Fruit fly (Drosophila melanogaster) whole organism, prepupa: Measurements from ENCODE around the gene corto.

ENCODE experiments used
- Blimp-1 ChIP-seq: fragments of 200-800 bp; sonication (Bioruptor generic); optimal IDR thresholded peaks from 3 replicates; lab custom pipeline; 2017; ENCODE audit warnings: missing biosample characterization, missing genetic modification characterization, mild to moderate bottlenecking, moderate library complexity, missing genetic modification reagents
- CG10631 ChIP-seq: fragments of 200-800 bp; sonication (Bioruptor generic); optimal IDR thresholded peaks from 2 replicates; lab custom pipeline; 2016; ENCODE audit warnings: missing biosample characterization, missing genetic modification characterization
- CG10669 ChIP-seq: fragments of 200-800 bp; sonication (Bioruptor generic); optimal IDR thresholded peaks from 3 replicates; lab custom pipeline; 2018; ENCODE audit warnings: missing biosample characterization, mild to moderate bottlenecking, missing genetic modification characterization, moderate library complexity
- CG11294 ChIP-seq: fragments of 200-800 bp; sonication (Bioruptor generic); IDR thresholded peaks from 2 replicates; pipeline ENCODE4 v1.3.6; 2022; ENCODE audit warnings: missing biosample characterization, missing genetic modification characterization
- CG11902 ChIP-seq: fragments of 200-800 bp; sonication (Bioruptor generic); optimal IDR thresholded peaks from 3 replicates; lab custom pipeline; 2016; ENCODE audit warnings: missing biosample characterization, missing genetic modification characterization
- CG15336 ChIP-seq: fragments of 200-800 bp; sonication (Bioruptor generic); IDR thresholded peaks from 2 replicates; pipeline ENCODE4 v1.3.6; 2022; ENCODE audit warnings: missing biosample characterization, missing genetic modification characterization
- CG16779 ChIP-seq: fragments of 200-800 bp; sonication (Bioruptor generic); optimal IDR thresholded peaks from 3 replicates; lab custom pipeline; 2017; ENCODE audit warnings: missing biosample characterization, mild to moderate bottlenecking, missing genetic modification characterization
- CG32006 ChIP-seq: fragments of 200-800 bp; sonication (Bioruptor generic); optimal IDR thresholded peaks from 3 replicates; lab custom pipeline; 2017; ENCODE audit warnings: missing biosample characterization, mild to moderate bottlenecking, missing genetic modification characterization
- CG34406 ChIP-seq: fragments of 200-800 bp; sonication (Bioruptor generic); optimal IDR thresholded peaks from 3 replicates; lab custom pipeline; 2016; ENCODE audit warnings: missing biosample characterization, missing genetic modification characterization
- CG3919 ChIP-seq: fragments of 200-800 bp; sonication (Bioruptor generic); optimal IDR thresholded peaks from 3 replicates; lab custom pipeline; 2016; ENCODE audit warnings: missing biosample characterization, missing genetic modification characterization
- CG4318 ChIP-seq: fragments of 200-800 bp; sonication (Bioruptor generic); optimal IDR thresholded peaks from 3 replicates; lab custom pipeline; 2017; ENCODE audit warnings: missing biosample characterization, mild to moderate bottlenecking, missing genetic modification characterization
- CG6163 ChIP-seq: fragments of 200-800 bp; sonication (Bioruptor generic); IDR thresholded peaks from 3 replicates; pipeline ENCODE4 v1.3.6; 2022; ENCODE audit warnings: missing biosample characterization, missing genetic modification characterization
- CG6276 ChIP-seq: fragments of 200-800 bp; sonication (Bioruptor generic); optimal IDR thresholded peaks from 2 replicates; lab custom pipeline; 2017; ENCODE audit warnings: missing biosample characterization, mild to moderate bottlenecking, missing genetic modification characterization
- CG6792 ChIP-seq: fragments of 200-800 bp; sonication (Bioruptor generic); optimal IDR thresholded peaks from 3 replicates; lab custom pipeline; 2016; ENCODE audit warnings: missing biosample characterization, missing genetic modification characterization
- CG6808 ChIP-seq: fragments of 200-800 bp; sonication (Bioruptor generic); optimal IDR thresholded peaks from 3 replicates; lab custom pipeline; 2017; ENCODE audit warnings: missing biosample characterization, missing genetic modification characterization, mild to moderate bottlenecking, moderate library complexity, missing genetic modification reagents
- CG6854 ChIP-seq: fragments of 200-800 bp; sonication (Bioruptor generic); optimal IDR thresholded peaks from 2 replicates; lab custom pipeline; 2017; ENCODE audit warnings: missing biosample characterization, mild to moderate bottlenecking, missing genetic modification characterization
- CG7368 ChIP-seq: fragments of 200-800 bp; sonication (Bioruptor generic); optimal IDR thresholded peaks from 3 replicates; lab custom pipeline; 2016; ENCODE audit warnings: missing biosample characterization, missing genetic modification characterization
- CG8119 ChIP-seq: fragments of 200-800 bp; sonication (Bioruptor generic); IDR thresholded peaks from 3 replicates; pipeline ENCODE4 v1.3.6; 2022; ENCODE audit warnings: missing biosample characterization, missing genetic modification characterization
- CG8319 ChIP-seq: fragments of 200-800 bp; sonication (Bioruptor generic); optimal IDR thresholded peaks from 3 replicates; lab custom pipeline; 2016; ENCODE audit warnings: missing biosample characterization, missing genetic modification characterization
- CG8632 ChIP-seq: fragments of 200-800 bp; sonication (Bioruptor generic); optimal IDR thresholded peaks from 3 replicates; lab custom pipeline; 2016; ENCODE audit warnings: missing biosample characterization, missing genetic modification characterization
- CG9139 ChIP-seq: fragments of 200-800 bp; sonication (Bioruptor generic); optimal IDR thresholded peaks from 3 replicates; lab custom pipeline; 2017; ENCODE audit warnings: missing biosample characterization, mild to moderate bottlenecking, missing genetic modification characterization
- Eip75B ChIP-seq: fragments of 200-800 bp; sonication (Bioruptor generic); optimal IDR thresholded peaks from 3 replicates; lab custom pipeline; 2016; ENCODE audit warnings: missing biosample characterization, missing genetic modification characterization
- Eip78C ChIP-seq: fragments of 200-800 bp; sonication (Bioruptor generic); peaks from one replicate; lab custom pipeline; 2016; ENCODE audit warnings: missing biosample characterization, missing genetic modification characterization
- Eip93F ChIP-seq: fragments of 200-800 bp; sonication (Bioruptor generic); optimal IDR thresholded peaks from 2 replicates; lab custom pipeline; 2016; ENCODE audit warnings: missing biosample characterization, mild to moderate bottlenecking, missing genetic modification characterization
- Ets21C ChIP-seq: fragments of 200-800 bp; sonication (Bioruptor generic); optimal IDR thresholded peaks from 3 replicates; lab custom pipeline; 2016; ENCODE audit warnings: missing biosample characterization, missing genetic modification characterization
- Ets96B ChIP-seq: fragments of 200-800 bp; optimal IDR thresholded peaks from 2 replicates; lab custom pipeline; 2019; ENCODE audit warnings: missing biosample characterization, mild to moderate bottlenecking, missing genetic modification characterization, moderate library complexity
- Gug ChIP-seq: fragments of 200-800 bp; sonication (Bioruptor generic); IDR thresholded peaks from 2 replicates; pipeline ENCODE4 v1.3.6; 2022; ENCODE audit warnings: missing biosample characterization, missing genetic modification characterization
- Hr38 ChIP-seq: sonication (Bioruptor generic); optimal IDR thresholded peaks from 2 replicates; lab custom pipeline; 2016; ENCODE audit warnings: missing biosample characterization, missing genetic modification characterization
- Hr39 ChIP-seq: fragments of 200-800 bp; sonication (Bioruptor generic); optimal IDR thresholded peaks from 2 replicates; lab custom pipeline; 2016; ENCODE audit warnings: missing biosample characterization, missing genetic modification characterization
- Hr4 ChIP-seq: fragments of 200-800 bp; sonication (Bioruptor generic); optimal IDR thresholded peaks from 3 replicates; lab custom pipeline; 2016; ENCODE audit warnings: missing biosample characterization, missing genetic modification characterization
- Lpt ChIP-seq: fragments of 200-800 bp; sonication (Bioruptor generic); optimal IDR thresholded peaks from 3 replicates; lab custom pipeline; 2016; ENCODE audit warnings: missing biosample characterization, missing genetic modification characterization
- Met ChIP-seq: fragments of 200-800 bp; sonication (Bioruptor generic); optimal IDR thresholded peaks from 3 replicates; lab custom pipeline; 2016; ENCODE audit warnings: missing biosample characterization, missing genetic modification characterization
- Smox ChIP-seq: fragments of 200-800 bp; sonication (Bioruptor generic); optimal IDR thresholded peaks from 3 replicates; lab custom pipeline; 2016; ENCODE audit warnings: missing biosample characterization, missing genetic modification characterization
- Sox102F ChIP-seq: fragments of 200-800 bp; sonication (Bioruptor generic); optimal IDR thresholded peaks from 2 replicates; lab custom pipeline; 2016; ENCODE audit warnings: missing biosample characterization, mild to moderate bottlenecking, missing genetic modification characterization
- Sox14 ChIP-seq: fragments of 200-800 bp; sonication (Bioruptor generic); optimal IDR thresholded peaks from 3 replicates; lab custom pipeline; 2016; ENCODE audit warnings: missing biosample characterization, missing genetic modification characterization
- Sox15 ChIP-seq: fragments of 200-800 bp; sonication (Bioruptor generic); optimal IDR thresholded peaks from 3 replicates; lab custom pipeline; 2016; ENCODE audit warnings: missing biosample characterization, missing genetic modification characterization
- achi ChIP-seq: fragments of 200-800 bp; sonication (Bioruptor generic); optimal IDR thresholded peaks from 3 replicates; lab custom pipeline; 2016; ENCODE audit warnings: missing biosample characterization, missing genetic modification characterization
- acj6 ChIP-seq: fragments of 200-800 bp; sonication (Bioruptor generic); optimal IDR thresholded peaks from 3 replicates; lab custom pipeline; 2016; ENCODE audit warnings: missing biosample characterization, missing genetic modification characterization
- dsx ChIP-seq: fragments of 200-800 bp; optimal IDR thresholded peaks from 3 replicates; lab custom pipeline; 2019; ENCODE audit warnings: missing biosample characterization, mild to moderate bottlenecking, missing genetic modification characterization, moderate library complexity; ENCODE audit not compliant: poor library complexity, severe bottlenecking
- esn ChIP-seq: fragments of 200-800 bp; sonication (Bioruptor generic); optimal IDR thresholded peaks from 2 replicates; lab custom pipeline; 2016; ENCODE audit warnings: missing biosample characterization, mild to moderate bottlenecking, missing genetic modification characterization, moderate library complexity
- fd59A ChIP-seq: fragments of 200-800 bp; sonication (Bioruptor generic); optimal IDR thresholded peaks from 2 replicates; lab custom pipeline; 2017; ENCODE audit warnings: missing biosample characterization, mild to moderate bottlenecking, missing genetic modification characterization, missing genetic modification reagents
- fd85E ChIP-seq: fragments of 200-800 bp; sonication (Bioruptor generic); optimal IDR thresholded peaks from 3 replicates; lab custom pipeline; 2016; ENCODE audit warnings: missing biosample characterization, missing genetic modification characterization
- fkh ChIP-seq: fragments of 200-800 bp; sonication (Bioruptor generic); optimal IDR thresholded peaks from 3 replicates; lab custom pipeline; 2017; ENCODE audit warnings: missing biosample characterization, mild to moderate bottlenecking, missing genetic modification characterization, moderate library complexity
- lz ChIP-seq: fragments of 200-800 bp; sonication (Bioruptor generic); optimal IDR thresholded peaks from 3 replicates; lab custom pipeline; 2016; ENCODE audit warnings: missing biosample characterization, missing genetic modification characterization
- net ChIP-seq: fragments of 200-800 bp; sonication (Bioruptor generic); optimal IDR thresholded peaks from 3 replicates; lab custom pipeline; 2016; ENCODE audit warnings: missing biosample characterization, missing genetic modification characterization
- pdm3 ChIP-seq: fragments of 200-800 bp; sonication (Bioruptor generic); optimal IDR thresholded peaks from 3 replicates; lab custom pipeline; 2016; ENCODE audit warnings: missing biosample characterization, missing genetic modification characterization
- salr ChIP-seq, 2 experiments: fragments of 200-800 bp; sonication (Bioruptor generic); optimal IDR thresholded peaks; 3 replicates each; lab custom pipeline; 2016 to 2018; ENCODE audit warnings: missing biosample characterization in 2 of 2, missing genetic modification characterization in 2 of 2, mild to moderate bottlenecking in 1 of 2
- spab ChIP-seq: fragments of 200-800 bp; sonication (Bioruptor generic); optimal IDR thresholded peaks from 2 replicates; lab custom pipeline; 2017; ENCODE audit warnings: missing biosample characterization, mild to moderate bottlenecking, missing genetic modification characterization, missing genetic modification reagents
- ss ChIP-seq, 2 experiments: fragments of 200-800 bp; sonication (Bioruptor generic); optimal IDR thresholded peaks; 2 replicates in 1 of 2; 3 replicates in 1 of 2; lab custom pipeline; 2017 to 2018; ENCODE audit warnings: mild to moderate bottlenecking in 2 of 2, missing biosample characterization in 2 of 2, missing genetic modification characterization in 2 of 2, moderate library complexity in 1 of 2
- svp ChIP-seq: fragments of 200-800 bp; sonication (Bioruptor generic); peaks from one replicate; lab custom pipeline; 2016; ENCODE audit warnings: missing biosample characterization, missing genetic modification characterization
- topi ChIP-seq: fragments of 200-800 bp; sonication (Bioruptor generic); optimal IDR thresholded peaks from 3 replicates; lab custom pipeline; 2016; ENCODE audit warnings: missing biosample characterization, missing genetic modification characterization

The corto gene

DNA sequence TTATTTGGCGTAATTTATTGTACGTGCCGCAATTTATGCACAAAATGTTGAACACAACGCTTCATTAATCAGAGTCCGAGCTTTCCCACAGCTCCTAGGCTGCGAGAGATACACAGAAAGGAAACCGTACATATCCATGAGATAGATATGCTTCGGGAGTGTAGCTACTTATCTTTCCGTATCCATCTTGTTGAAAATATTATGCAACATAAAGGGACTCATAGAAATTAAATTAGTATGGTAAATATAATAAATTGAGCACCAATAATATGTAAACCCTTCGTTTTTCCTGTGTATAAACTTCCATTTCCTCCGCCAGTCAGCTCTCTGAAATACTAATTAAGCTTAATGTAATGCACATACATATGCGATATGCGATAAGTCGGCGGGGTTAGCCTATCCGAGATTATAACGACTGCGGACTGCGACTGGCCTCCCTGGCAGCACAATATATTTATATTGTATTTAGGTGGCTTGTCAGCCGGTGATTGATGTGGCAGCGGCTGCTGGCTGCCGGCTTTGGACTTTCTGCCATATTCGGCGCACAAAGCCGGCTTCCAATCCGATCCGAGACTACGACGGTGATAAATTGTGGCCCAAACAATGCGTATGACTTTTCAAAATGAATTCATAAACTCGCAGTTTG lies 56.0 kb downstream of the corto start:
- TF ChIP-seq CG10669 (GFP tag; lab: Kevin White, UChicago) (peak; percentile 39), acj6 (GFP tag; lab: Kevin White, UChicago) (peak; percentile 37), CG4318 (GFP tag; lab: Kevin White, UChicago) (no peak), CG10631 (GFP tag; lab: Kevin White, UChicago) (peak; percentile 13), svp (GFP tag; lab: Kevin White, UChicago) (peak; percentile 45), Blimp-1 (GFP tag; lab: Kevin White, UChicago) (no peak), ss (GFP tag; optimal IDR thresholded peaks at IDR 0.05; lab: Kevin White, UChicago) (no peak), fd85E (GFP tag; lab: Kevin White, UChicago) (no peak), Eip93F (GFP tag; lab: Kevin White, UChicago) (no peak), Sox14 (GFP tag; lab: Kevin White, UChicago) (peak; percentile 4), Gug (GFP tag; lab: Robert Waterston, UW) (0 out of 2 replicates have a peak, but pooled peaks have one; percentile 12), CG6854 (no peak), Ets96B (peak; percentile 51), CG6163 (GFP tag; lab: Robert Waterston, UW) (0 out of 3 replicates have a peak, but pooled peaks have one; percentile 36), CG16779 (tag; lab: Kevin White, UChicago) (no peak), CG11294 (no peak), CG6792 (GFP tag; lab: Kevin White, UChicago) (no peak), CG8319 (GFP tag; lab: Kevin White, UChicago) (peak; percentile 13), CG3919 (GFP tag; lab: Kevin White, UChicago) (peak; percentile 19), dsx (GFP tag; lab: Kevin White, UChicago) (peak; percentile 13), CG32006 (GFP tag; lab: Kevin White, UChicago) (peak; percentile 60), Lpt (no peak), CG15336 (GFP tag; lab: Robert Waterston, UW) (peak; percentile 29; the same call in 1 of the 2 replicates), fkh (GFP tag; lab: Kevin White, UChicago) (no peak), CG8119 (GFP tag; lab: Robert Waterston, UW) (peak; percentile 50; the same call in 1 of the 3 replicates), Hr38 (GFP tag; lab: Kevin White, UChicago) (no peak), net (peak; percentile 28), Met (GFP tag; lab: Kevin White, UChicago) (no peak), spab (GFP tag; lab: Kevin White, UChicago) (no peak), esn (GFP tag; lab: Kevin White, UChicago) (no peak), Ets21C (GFP tag; lab: Kevin White, UChicago) (no peak), Sox15 (GFP tag; lab: Kevin White, UChicago) (no peak), Hr4 (peak; percentile 43), pdm3 (GFP tag; lab: Kevin White, UChicago) (peak; percentile 46), CG7368 (GFP tag; lab: Kevin White, UChicago) (no peak), Smox (GFP tag; lab: Kevin White, UChicago) (no peak), CG6808 (GFP tag; lab: Kevin White, UChicago) (peak; percentile 26), CG6276 (GFP tag; lab: Kevin White, UChicago) (no peak), lz (GFP tag; lab: Kevin White, UChicago) (no peak), Eip78C (GFP tag; lab: Kevin White, UChicago) (peak; percentile 85), topi (GFP tag; lab: Kevin White, UChicago) (no peak), fd59A (peak; percentile 42), CG9139 (GFP tag; lab: Kevin White, UChicago) (no peak), Hr39 (GFP tag; lab: Kevin White, UChicago) (no peak), CG8632 (peak; percentile 1), CG34406 (no peak), CG11902 (GFP tag; lab: Kevin White, UChicago) (no peak), Sox102F (GFP tag; lab: Kevin White, UChicago) (no peak), achi (GFP tag; lab: Kevin White, UChicago) (peak; percentile 7), Eip75B (no peak), salr (GFP tag; optimal IDR thresholded peaks at IDR 0.05; lab: Kevin White, UChicago) (peak in 1 of 2 experiments; percentile 19)
